Fruit fly (Drosophila melanogaster) whole organism, embryonic: ENCODE results near the gene CG34002.

Source experiments
- Ada2b ChIP-seq: fragments of 200-800 bp; sonication (Bioruptor generic); IDR thresholded peaks from 2 replicates; pipeline ENCODE4 v1.3.6; 2022; ENCODE audit warnings: missing biosample characterization, missing genetic modification characterization
- Atf-2 ChIP-seq: fragments of 200-800 bp; sonication (Bioruptor generic); optimal IDR thresholded peaks from 2 replicates; lab custom pipeline; 2016; ENCODE audit warnings: missing biosample characterization, missing genetic modification characterization
- B-H1 ChIP-seq: fragments of 200-800 bp; sonication (Bioruptor generic); IDR thresholded peaks from 3 replicates; pipeline ENCODE4 v1.3.6; 2022; ENCODE audit warnings: missing biosample characterization, missing genetic modification characterization
- BEAF-32 ChIP-seq: fragments of 200-800 bp; sonication (Bioruptor generic); optimal IDR thresholded peaks from 3 replicates; lab custom pipeline; 2017; ENCODE audit warnings: missing biosample characterization, missing genetic modification characterization, mild to moderate bottlenecking, moderate library complexity, missing genetic modification reagents
- CG10654 ChIP-seq: fragments of 200-800 bp; sonication (Bioruptor generic); optimal IDR thresholded peaks from 2 replicates; lab custom pipeline; 2016; ENCODE audit warnings: missing biosample characterization, missing genetic modification characterization
- CG12155 ChIP-seq: fragments of 200-800 bp; sonication (Bioruptor generic); optimal IDR thresholded peaks from 3 replicates; lab custom pipeline; 2016; ENCODE audit warnings: missing biosample characterization, missing genetic modification characterization
- CG12391 ChIP-seq: fragments of 200-800 bp; sonication (Bioruptor generic); optimal IDR thresholded peaks from 3 replicates; lab custom pipeline; 2018; ENCODE audit warnings: missing biosample characterization, mild to moderate bottlenecking, missing genetic modification characterization, moderate library complexity
- CG12744 ChIP-seq: fragments of 200-800 bp; sonication (Bioruptor generic); optimal IDR thresholded peaks from 2 replicates; lab custom pipeline; 2016; ENCODE audit warnings: missing biosample characterization, missing genetic modification characterization
- CG14710 ChIP-seq: fragments of 200-800 bp; sonication (Bioruptor generic); optimal IDR thresholded peaks from 3 replicates; lab custom pipeline; 2019; ENCODE audit warnings: missing biosample characterization, mild to moderate bottlenecking, missing genetic modification characterization, moderate library complexity
- CG15269 ChIP-seq: fragments of 200-800 bp; sonication (Bioruptor generic); optimal IDR thresholded peaks from 2 replicates; lab custom pipeline; 2018; ENCODE audit warnings: missing biosample characterization, mild to moderate bottlenecking, missing genetic modification characterization, moderate library complexity
- CG15514 ChIP-seq: fragments of 200-800 bp; sonication (Bioruptor generic); optimal IDR thresholded peaks from 3 replicates; lab custom pipeline; 2017; ENCODE audit warnings: missing biosample characterization, missing genetic modification characterization, mild to moderate bottlenecking, moderate library complexity, missing genetic modification reagents
- CG2116 ChIP-seq: fragments of 200-800 bp; sonication (Bioruptor generic); optimal IDR thresholded peaks from 3 replicates; lab custom pipeline; 2018; ENCODE audit warnings: missing biosample characterization, mild to moderate bottlenecking, missing genetic modification characterization
- CG2678 ChIP-seq: fragments of 200-800 bp; sonication (Bioruptor generic); optimal IDR thresholded peaks from 3 replicates; lab custom pipeline; 2019; ENCODE audit warnings: missing biosample characterization, mild to moderate bottlenecking, missing genetic modification characterization, moderate library complexity
- CG2712 ChIP-seq: fragments of 200-800 bp; optimal IDR thresholded peaks from 3 replicates; lab custom pipeline; 2019; ENCODE audit warnings: missing biosample characterization, mild to moderate bottlenecking, missing genetic modification characterization, moderate library complexity
- CG30431 ChIP-seq: fragments of 200-800 bp; sonication (Bioruptor generic); optimal IDR thresholded peaks from 2 replicates; lab custom pipeline; 2017; ENCODE audit warnings: missing biosample characterization, missing genetic modification characterization
- CG34422 ChIP-seq: fragments of 200-800 bp; sonication (Bioruptor generic); IDR thresholded peaks from 3 replicates; pipeline ENCODE4 v1.3.6; 2022; ENCODE audit warnings: missing biosample characterization, missing genetic modification characterization
- CG9609 ChIP-seq: fragments of 200-800 bp; sonication (Bioruptor generic); optimal IDR thresholded peaks from 3 replicates; lab custom pipeline; 2016; ENCODE audit warnings: missing biosample characterization, missing genetic modification characterization
- D19A ChIP-seq: fragments of 200-800 bp; optimal IDR thresholded peaks from 3 replicates; lab custom pipeline; 2019; ENCODE audit warnings: missing biosample characterization, mild to moderate bottlenecking, missing genetic modification characterization, moderate library complexity
- Dek ChIP-seq: fragments of 200-800 bp; sonication (Bioruptor generic); optimal IDR thresholded peaks from 3 replicates; lab custom pipeline; 2019; ENCODE audit warnings: missing biosample characterization, mild to moderate bottlenecking, missing genetic modification characterization, moderate library complexity
- E2f1 ChIP-seq: fragments of 200-800 bp; sonication (Bioruptor generic); IDR thresholded peaks from 2 replicates; pipeline ENCODE4 v1.3.6; 2022; ENCODE audit warnings: missing biosample characterization, missing genetic modification characterization
- ERR ChIP-seq: fragments of 200-800 bp; sonication (Bioruptor generic); optimal IDR thresholded peaks from 2 replicates; lab custom pipeline; 2016; ENCODE audit warnings: missing biosample characterization, missing genetic modification characterization
- Fer1 ChIP-seq: fragments of 200-800 bp; sonication (Bioruptor generic); optimal IDR thresholded peaks from 2 replicates; lab custom pipeline; 2017; ENCODE audit warnings: missing biosample characterization, mild to moderate bottlenecking, missing genetic modification characterization
- HLHmδ ChIP-seq: fragments of 200-800 bp; sonication (Bioruptor generic); optimal IDR thresholded peaks from 2 replicates; lab custom pipeline; 2018; ENCODE audit warnings: missing biosample characterization, mild to moderate bottlenecking, missing genetic modification characterization, moderate library complexity
- HmgZ ChIP-seq: fragments of 200-800 bp; sonication (Bioruptor generic); optimal IDR thresholded peaks from 2 replicates; lab custom pipeline; 2018; ENCODE audit warnings: missing biosample characterization, mild to moderate bottlenecking, missing genetic modification characterization
- MESR4 ChIP-seq: fragments of 200-800 bp; sonication (Bioruptor generic); optimal IDR thresholded peaks from 2 replicates; lab custom pipeline; 2018; ENCODE audit warnings: missing biosample characterization, mild to moderate bottlenecking, missing genetic modification characterization, moderate library complexity
- Myb ChIP-seq: fragments of 200-800 bp; sonication (Bioruptor generic); optimal IDR thresholded peaks from 2 replicates; lab custom pipeline; 2016; ENCODE audit warnings: missing biosample characterization, missing genetic modification characterization
- NC2β ChIP-seq: fragments of 200-800 bp; sonication (Bioruptor generic); optimal IDR thresholded peaks from 2 replicates; lab custom pipeline; 2016; ENCODE audit warnings: missing biosample characterization, missing genetic modification characterization
- Nf-YB ChIP-seq: fragments of 200-800 bp; sonication (Bioruptor generic); optimal IDR thresholded peaks from 3 replicates; lab custom pipeline; 2019; ENCODE audit warnings: missing biosample characterization, mild to moderate bottlenecking, missing genetic modification characterization, moderate library complexity
- PHDP ChIP-seq: fragments of 200-800 bp; sonication (Bioruptor generic); optimal IDR thresholded peaks from 3 replicates; lab custom pipeline; 2018; ENCODE audit warnings: missing biosample characterization, mild to moderate bottlenecking, missing genetic modification characterization, moderate library complexity
- Sry-β ChIP-seq: fragments of 200-800 bp; sonication (Bioruptor generic); optimal IDR thresholded peaks from 2 replicates; lab custom pipeline; 2018; ENCODE audit warnings: missing biosample characterization, mild to moderate bottlenecking, missing genetic modification characterization, moderate library complexity
- TFAM ChIP-seq: fragments of 200-800 bp; sonication (Bioruptor generic); optimal IDR thresholded peaks from 2 replicates; lab custom pipeline; 2017; ENCODE audit warnings: missing biosample characterization, missing genetic modification characterization, inconsistent platforms
- Trl ChIP-seq, 3 experiments: fragments of >200 bp in 2 of 3; fragments of 200-800 bp in 1 of 3; sonication (Bioruptor generic) in 1 of 3; optimal IDR thresholded peaks; 2 replicates in 1 of 3; 3 replicates in 2 of 3; lab custom pipeline; 2016 to 2017; ENCODE audit warnings: missing biosample characterization in 1 of 3, missing genetic modification characterization in 1 of 3
- Xrp1 ChIP-seq: fragments of 200-800 bp; sonication (Bioruptor generic); IDR thresholded peaks from 2 replicates; pipeline ENCODE4 v1.3.6; 2022; ENCODE audit warnings: missing biosample characterization, missing genetic modification characterization
- YL-1 ChIP-seq: fragments of 200-800 bp; sonication (Bioruptor generic); optimal IDR thresholded peaks from 3 replicates; lab custom pipeline; 2017; ENCODE audit warnings: missing biosample characterization, mild to moderate bottlenecking, missing genetic modification characterization
- az2 ChIP-seq: fragments of 200-800 bp; sonication (Bioruptor generic); optimal IDR thresholded peaks from 3 replicates; lab custom pipeline; 2016; ENCODE audit warnings: missing biosample characterization, missing genetic modification characterization
- exex ChIP-seq: fragments of 200-800 bp; sonication (Bioruptor generic); optimal IDR thresholded peaks from 4 replicates; lab custom pipeline; 2018; ENCODE audit warnings: missing biosample characterization, mild to moderate bottlenecking, missing genetic modification characterization, moderate library complexity
- gcm ChIP-seq: fragments of 200-800 bp; sonication (Bioruptor generic); optimal IDR thresholded peaks from 2 replicates; lab custom pipeline; 2019; ENCODE audit warnings: missing biosample characterization, mild to moderate bottlenecking, missing genetic modification characterization, moderate library complexity
- grau ChIP-seq: fragments of 200-800 bp; optimal IDR thresholded peaks from 3 replicates; lab custom pipeline; 2019; ENCODE audit warnings: missing biosample characterization, mild to moderate bottlenecking, missing genetic modification characterization, moderate library complexity
- gsb ChIP-seq: fragments of 200-800 bp; sonication (Bioruptor generic); IDR thresholded peaks from 2 replicates; pipeline ENCODE4 v1.3.6; 2022; ENCODE audit warnings: missing biosample characterization, missing genetic modification characterization
- hbn ChIP-seq: fragments of 200-800 bp; sonication (Bioruptor generic); IDR thresholded peaks from 2 replicates; pipeline ENCODE4 v1.3.6; 2022; ENCODE audit warnings: missing biosample characterization, missing genetic modification characterization; ENCODE audit not compliant: partially characterized antibody
- lov ChIP-seq, 2 experiments: fragments of 200-800 bp in 1 of 2; fragments of >200 bp in 1 of 2; sonication (Bioruptor generic) in 1 of 2; IDR thresholded peaks in 1 of 2; optimal IDR thresholded peaks in 1 of 2; 2 replicates in 1 of 2; 3 replicates in 1 of 2; pipeline versions ENCODE4 v1.3.6 to Lab custom; 2017 to 2022; ENCODE audit warnings: missing biosample characterization in 1 of 2, missing genetic modification characterization in 1 of 2
- nmo ChIP-seq: fragments of 200-800 bp; sonication (Bioruptor generic); optimal IDR thresholded peaks from 2 replicates; lab custom pipeline; 2018; ENCODE audit warnings: missing biosample characterization, mild to moderate bottlenecking, missing genetic modification characterization, moderate library complexity
- pzg ChIP-seq: fragments of 200-800 bp; sonication (Bioruptor generic); optimal IDR thresholded peaks from 3 replicates; lab custom pipeline; 2018; ENCODE audit warnings: missing biosample characterization, mild to moderate bottlenecking, missing genetic modification characterization, moderate library complexity
- row ChIP-seq: fragments of 200-800 bp; sonication (Bioruptor generic); IDR thresholded peaks from 3 replicates; pipeline ENCODE4 v1.3.6; 2022; ENCODE audit warnings: missing biosample characterization, missing genetic modification characterization
- sd ChIP-seq: fragments of 200-800 bp; sonication (Bioruptor generic); optimal IDR thresholded peaks from 3 replicates; lab custom pipeline; 2018; ENCODE audit warnings: missing biosample characterization, mild to moderate bottlenecking, missing genetic modification characterization, moderate library complexity
- stwl ChIP-seq: fragments of 200-800 bp; sonication (Bioruptor generic); optimal IDR thresholded peaks from 3 replicates; lab custom pipeline; 2018; ENCODE audit warnings: missing biosample characterization, mild to moderate bottlenecking, missing genetic modification characterization, moderate library complexity
- tin ChIP-seq: fragments of 200-800 bp; sonication (Bioruptor generic); optimal IDR thresholded peaks from 3 replicates; lab custom pipeline; 2016; ENCODE audit warnings: missing biosample characterization, missing genetic modification characterization
- zf30C ChIP-seq: fragments of 200-800 bp; sonication (Bioruptor generic); optimal IDR thresholded peaks from 3 replicates; lab custom pipeline; 2018; ENCODE audit warnings: missing biosample characterization, mild to moderate bottlenecking, missing genetic modification characterization

CG34002 gene

DNA sequence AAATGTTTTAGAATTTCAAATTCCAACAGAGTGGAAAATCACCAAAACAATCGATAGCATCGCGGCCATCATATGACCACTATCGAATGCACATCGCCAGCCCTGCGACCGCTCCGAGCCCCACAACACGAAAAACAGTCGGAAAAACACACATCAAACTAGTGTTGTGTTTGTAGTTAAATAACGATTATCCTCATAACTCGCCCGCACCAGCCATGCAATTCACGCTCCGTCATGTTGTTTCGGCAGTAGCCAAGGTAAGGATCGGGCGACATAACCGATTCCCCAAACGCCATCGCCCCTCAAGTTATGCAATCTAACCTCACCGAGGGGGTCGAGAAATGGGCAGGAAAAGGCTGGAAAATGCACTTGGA is 11.3 kb upstream of the CG34002 start (continued):
- no peak for TF ChIP-seq exex
- peak; percentile 52 for TF ChIP-seq hbn (GFP tag; lab: Robert Waterston, UW)
- TF ChIP-seq CG2678 (tag; lab: Kevin White, UChicago), result no peak
- no peak for TF ChIP-seq CG12744 (GFP tag; lab: Kevin White, UChicago)
- TF ChIP-seq gsb, result no peak

DNA sequence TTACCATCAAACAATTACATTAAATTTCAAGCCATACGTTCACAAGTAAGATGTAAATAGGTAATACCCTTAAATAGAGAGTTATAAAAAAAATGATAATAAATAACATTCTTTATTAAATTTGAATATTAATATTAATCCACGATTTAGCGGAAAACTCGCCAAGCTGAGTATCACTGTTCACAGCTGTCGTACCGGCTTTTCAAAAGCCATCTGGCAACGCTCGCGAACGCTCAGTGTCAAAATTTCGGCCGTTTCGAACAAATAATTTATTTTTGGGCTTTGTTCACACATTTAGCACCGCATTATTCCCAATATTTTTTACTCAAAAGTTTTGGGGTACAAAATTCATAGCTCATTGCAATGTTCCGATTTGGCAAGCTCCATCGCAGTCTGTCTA is 8.8 kb upstream of the CG34002 start, which contains the start of gene TrpRS-m:
TSS of gene TrpRS-m (plus strand) at position 211 of the 400 bp plus-strand sequence.
- no peak for TF ChIP-seq Dek (tag; lab: Kevin White, UChicago)
- peak; percentile 30 for TF ChIP-seq grau (tag; lab: Kevin White, UChicago)
- peak; percentile 4 for TF ChIP-seq CG14710 (tag; lab: Kevin White, UChicago)
- no peak for TF ChIP-seq gcm (GFP tag; lab: Kevin White, UChicago)
- TF ChIP-seq CG10654 (GFP tag; lab: Kevin White, UChicago), result no peak
- TF ChIP-seq B-H1 (GFP tag; lab: Robert Waterston, UW), result no peak
- peak; percentile 77; the same call in 1 of the 3 replicates for TF ChIP-seq CG34422
- TF ChIP-seq CG12391, result peak; percentile 23
- TF ChIP-seq CG30431 (GFP tag; lab: Kevin White, UChicago), result no peak
- peak; percentile 33 for TF ChIP-seq pzg
- TF ChIP-seq CG15514, result peak; percentile 33
- TF ChIP-seq Sry-β (GFP tag; lab: Kevin White, UChicago), result peak; percentile 92
- peak; percentile 3 for TF ChIP-seq BEAF-32 (GFP tag; lab: Kevin White, UChicago)
- TF ChIP-seq stwl, result peak; percentile 56
- TF ChIP-seq Nf-YB (GFP tag; lab: Kevin White, UChicago), result no peak
- TF ChIP-seq D19A (tag; lab: Kevin White, UChicago), result no peak
- TF ChIP-seq CG12155 (GFP tag; lab: Kevin White, UChicago), result no peak
- no peak for TF ChIP-seq NC2β (GFP tag; lab: Kevin White, UChicago)
- TF ChIP-seq row (GFP tag; lab: Robert Waterston, UW), result peak; percentile 84
- no peak for TF ChIP-seq lov (optimal IDR thresholded peaks at IDR 0.05; lab: Kevin White, UChicago)
- TF ChIP-seq lov (GFP tag; IDR thresholded peaks at IDR 0.05; lab: Robert Waterston, UW), result no peak
- no peak for TF ChIP-seq az2
- TF ChIP-seq PHDP (tag; lab: Kevin White, UChicago), result peak; percentile 1
- no peak for TF ChIP-seq Fer1 (GFP tag; lab: Kevin White, UChicago)
- peak; percentile 28 for TF ChIP-seq CG2712 (tag; lab: Kevin White, UChicago)
- TF ChIP-seq hbn (GFP tag; lab: Robert Waterston, UW), result no peak
- no peak for TF ChIP-seq CG9609 (GFP tag; lab: Kevin White, UChicago)
- peak; percentile 6 for TF ChIP-seq CG15269 (tag; lab: Kevin White, UChicago)
- TF ChIP-seq E2f1 (GFP tag; lab: Robert Waterston, UW), result no peak
- peak; percentile 60 for TF ChIP-seq YL-1
- no peak for TF ChIP-seq Ada2b (GFP tag; lab: Robert Waterston, UW)
- no peak for TF ChIP-seq tin
- no peak for TF ChIP-seq zf30C (GFP tag; lab: Kevin White, UChicago)
- TF ChIP-seq HLHmδ (GFP tag; lab: Kevin White, UChicago), result no peak
- TF ChIP-seq HmgZ, result peak; percentile 1
- peak; percentile 14 for TF ChIP-seq CG2116 (GFP tag; lab: Kevin White, UChicago)
- no peak for TF ChIP-seq Atf-2 (GFP tag; lab: Kevin White, UChicago)
- peak; percentile 30 for TF ChIP-seq Myb (GFP tag; lab: Kevin White, UChicago)
- TF ChIP-seq TFAM (GFP tag; lab: Kevin White, UChicago), result no peak
- TF ChIP-seq Xrp1 (GFP tag; lab: Robert Waterston, UW), result peak; percentile 21; the same call in 1 of the 2 replicates
- peak; percentile 19 for TF ChIP-seq MESR4 (GFP tag; lab: Kevin White, UChicago)
- TF ChIP-seq ERR, result no peak
- no peak for TF ChIP-seq sd (tag; lab: Kevin White, UChicago)
- no peak for TF ChIP-seq Trl (optimal IDR thresholded peaks at IDR 0.05; lab: Kevin White, UChicago)
- TF ChIP-seq Trl (GFP tag; optimal IDR thresholded peaks at IDR 0.05; lab: Kevin White, UChicago), result no peak
- TF ChIP-seq nmo (GFP tag; lab: Kevin White, UChicago), result peak; percentile 4
